Fruit fly (Drosophila melanogaster) whole organism, embryonic: Measurements from ENCODE around the gene CG12299.

ENCODE experiments used
- Blimp-1 ChIP-seq: fragments of 200-800 bp; sonication (Bioruptor generic); optimal IDR thresholded peaks from 3 replicates; lab custom pipeline; 2018; ENCODE audit warnings: missing biosample characterization, missing genetic modification characterization, mild to moderate bottlenecking, moderate library complexity, missing genetic modification reagents
- CG1024 ChIP-seq: fragments of 200-800 bp; sonication (Bioruptor generic); IDR thresholded peaks from 2 replicates; pipeline ENCODE4 v1.3.6; 2022; ENCODE audit warnings: missing biosample characterization, missing genetic modification characterization
- CG10274 ChIP-seq: fragments of 200-800 bp; sonication (Bioruptor generic); optimal IDR thresholded peaks from 3 replicates; lab custom pipeline; 2017; ENCODE audit warnings: missing biosample characterization, mild to moderate bottlenecking, missing genetic modification characterization
- CG10565 ChIP-seq: fragments of 200-800 bp; sonication (Bioruptor generic); optimal IDR thresholded peaks from 3 replicates; lab custom pipeline; 2016; ENCODE audit warnings: missing biosample characterization, mild to moderate bottlenecking, missing genetic modification characterization
- CG10959 ChIP-seq: fragments of 200-800 bp; sonication (Bioruptor generic); IDR thresholded peaks from 2 replicates; pipeline ENCODE4 v1.3.6; 2022; ENCODE audit warnings: missing biosample characterization, missing genetic modification characterization
- CG12659 ChIP-seq: fragments of 200-800 bp; sonication (Bioruptor generic); optimal IDR thresholded peaks from 3 replicates; lab custom pipeline; 2017; ENCODE audit warnings: mild to moderate bottlenecking, missing biosample characterization, missing genetic modification reagents, missing genetic modification characterization
- CG12744 ChIP-seq: fragments of 200-800 bp; sonication (Bioruptor generic); optimal IDR thresholded peaks from 2 replicates; lab custom pipeline; 2016; ENCODE audit warnings: missing biosample characterization, missing genetic modification characterization
- CG12769 ChIP-seq: fragments of 200-800 bp; sonication (Bioruptor generic); optimal IDR thresholded peaks from 2 replicates; lab custom pipeline; 2019; ENCODE audit warnings: missing biosample characterization, mild to moderate bottlenecking, missing genetic modification characterization, moderate library complexity
- CG15011 ChIP-seq: fragments of 200-800 bp; sonication (Bioruptor generic); optimal IDR thresholded peaks from 3 replicates; lab custom pipeline; 2018; ENCODE audit warnings: missing biosample characterization, mild to moderate bottlenecking, missing genetic modification characterization
- CG16779 ChIP-seq: fragments of 200-800 bp; sonication (Bioruptor generic); IDR thresholded peaks from 2 replicates; pipeline ENCODE4 v1.3.6; 2022; ENCODE audit warnings: missing biosample characterization, missing genetic modification characterization
- CG17829 ChIP-seq: fragments of 200-800 bp; optimal IDR thresholded peaks from 2 replicates; lab custom pipeline; 2019; ENCODE audit warnings: missing biosample characterization, mild to moderate bottlenecking, missing genetic modification characterization, moderate library complexity
- CG18476 ChIP-seq: fragments of 200-800 bp; sonication (Bioruptor generic); optimal IDR thresholded peaks from 2 replicates; lab custom pipeline; 2016; ENCODE audit warnings: missing biosample characterization, mild to moderate bottlenecking, missing genetic modification characterization
- CG2202 ChIP-seq: fragments of 200-800 bp; sonication (Bioruptor generic); optimal IDR thresholded peaks from 2 replicates; lab custom pipeline; 2018; ENCODE audit warnings: missing biosample characterization, mild to moderate bottlenecking, missing genetic modification characterization
- CG30431 ChIP-seq: fragments of 200-800 bp; sonication (Bioruptor generic); optimal IDR thresholded peaks from 2 replicates; lab custom pipeline; 2017; ENCODE audit warnings: missing biosample characterization, missing genetic modification characterization
- CG34224 ChIP-seq: fragments of 200-800 bp; sonication (Bioruptor generic); IDR thresholded peaks from 3 replicates; pipeline ENCODE4 v1.3.6; 2022; ENCODE audit warnings: missing biosample characterization, missing genetic modification characterization; ENCODE audit not compliant: partially characterized antibody
- CG43689 ChIP-seq: fragments of 200-800 bp; sonication (Bioruptor generic); IDR thresholded peaks from 2 replicates; pipeline ENCODE4 v1.3.6; 2022; ENCODE audit warnings: missing biosample characterization, missing genetic modification characterization
- CG6654 ChIP-seq: fragments of 200-800 bp; sonication (Bioruptor generic); optimal IDR thresholded peaks from 2 replicates; lab custom pipeline; 2017; ENCODE audit warnings: missing biosample characterization, mild to moderate bottlenecking, missing genetic modification characterization
- CG6854 ChIP-seq: fragments of 200-800 bp; sonication (Bioruptor generic); optimal IDR thresholded peaks from 3 replicates; lab custom pipeline; 2017; ENCODE audit warnings: missing biosample characterization, mild to moderate bottlenecking, missing genetic modification characterization
- CG7271 ChIP-seq: fragments of 200-800 bp; sonication (Bioruptor generic); optimal IDR thresholded peaks from 2 replicates; lab custom pipeline; 2018; ENCODE audit warnings: missing biosample characterization, mild to moderate bottlenecking, missing genetic modification characterization, moderate library complexity
- CG7556 ChIP-seq: fragments of 200-800 bp; sonication (Bioruptor generic); optimal IDR thresholded peaks from 2 replicates; lab custom pipeline; 2017; ENCODE audit warnings: missing biosample characterization, mild to moderate bottlenecking, missing genetic modification characterization
- Dfd ChIP-seq, 2 experiments: fragments of >200 bp; optimal IDR thresholded peaks; 2 replicates each; lab custom pipeline; 2017; ENCODE audit warnings: missing biosample characterization in 2 of 2, missing genetic modification characterization in 2 of 2
- Doc2 ChIP-seq: fragments of 200-800 bp; sonication (Bioruptor generic); IDR thresholded peaks from 2 replicates; pipeline ENCODE4 v1.3.6; 2022; ENCODE audit warnings: missing biosample characterization, missing genetic modification characterization
- Dref ChIP-seq: fragments of 200-800 bp; sonication (Bioruptor generic); IDR thresholded peaks from 2 replicates; pipeline ENCODE4 v1.3.6; 2022; ENCODE audit warnings: missing biosample characterization, missing genetic modification characterization
- Kr ChIP-seq: fragments of 200-800 bp; sonication (Bioruptor generic); optimal IDR thresholded peaks from 2 replicates; lab custom pipeline; 2017; ENCODE audit warnings: missing biosample characterization, mild to moderate bottlenecking, missing genetic modification characterization
- Lim3 ChIP-seq: fragments of 200-800 bp; sonication (Bioruptor generic); IDR thresholded peaks from 2 replicates; pipeline ENCODE4 v1.3.6; 2022; ENCODE audit warnings: missing biosample characterization, missing genetic modification characterization
- Mad ChIP-seq: fragments of 200-800 bp; sonication (Bioruptor generic); optimal IDR thresholded peaks from 2 replicates; lab custom pipeline; 2016; ENCODE audit warnings: missing biosample characterization, missing genetic modification characterization
- NK7.1 ChIP-seq: fragments of 200-800 bp; sonication (Bioruptor generic); optimal IDR thresholded peaks from 3 replicates; lab custom pipeline; 2016; ENCODE audit warnings: missing biosample characterization, missing genetic modification characterization
- Nf-YA ChIP-seq: fragments of 200-800 bp; sonication (Bioruptor generic); IDR thresholded peaks from 2 replicates; pipeline ENCODE4 v1.3.6; 2022; ENCODE audit warnings: missing biosample characterization, missing genetic modification characterization
- PHDP ChIP-seq: fragments of 200-800 bp; sonication (Bioruptor generic); optimal IDR thresholded peaks from 3 replicates; lab custom pipeline; 2018; ENCODE audit warnings: missing biosample characterization, mild to moderate bottlenecking, missing genetic modification characterization, moderate library complexity
- Poxn ChIP-seq: fragments of 200-800 bp; sonication (Bioruptor generic); IDR thresholded peaks from 2 replicates; pipeline ENCODE4 v1.3.6; 2022; ENCODE audit warnings: missing biosample characterization, missing genetic modification characterization
- Rx ChIP-seq: fragments of 200-800 bp; sonication (Bioruptor generic); IDR thresholded peaks from 2 replicates; pipeline ENCODE4 v1.3.6; 2022; ENCODE audit warnings: missing biosample characterization, missing genetic modification characterization
- Spps ChIP-seq: fragments of 200-800 bp; sonication (Bioruptor generic); optimal IDR thresholded peaks from 2 replicates; lab custom pipeline; 2018; ENCODE audit warnings: missing biosample characterization, mild to moderate bottlenecking, missing genetic modification characterization
- Trl ChIP-seq, 3 experiments: fragments of >200 bp in 2 of 3; fragments of 200-800 bp in 1 of 3; sonication (Bioruptor generic) in 1 of 3; optimal IDR thresholded peaks; 2 replicates in 1 of 3; 3 replicates in 2 of 3; lab custom pipeline; 2016 to 2017; ENCODE audit warnings: missing biosample characterization in 1 of 3, missing genetic modification characterization in 1 of 3
- ap ChIP-seq: fragments of 200-800 bp; sonication (Bioruptor generic); IDR thresholded peaks from 2 replicates; pipeline ENCODE4 v1.3.6; 2022; ENCODE audit warnings: missing biosample characterization, missing genetic modification characterization
- ara ChIP-seq: fragments of 200-800 bp; sonication (Bioruptor generic); IDR thresholded peaks from 2 replicates; pipeline ENCODE4 v1.3.6; 2022; ENCODE audit warnings: missing biosample characterization, missing genetic modification characterization
- dpn ChIP-seq, 2 experiments: fragments of 200-800 bp; sonication (Bioruptor generic); optimal IDR thresholded peaks; 3 replicates each; lab custom pipeline; 2016; ENCODE audit warnings: missing biosample characterization in 2 of 2, missing genetic modification characterization in 2 of 2
- fd64A ChIP-seq: fragments of 200-800 bp; sonication (Bioruptor generic); optimal IDR thresholded peaks from 3 replicates; lab custom pipeline; 2018; ENCODE audit warnings: missing biosample characterization, mild to moderate bottlenecking, missing genetic modification characterization
- grau ChIP-seq: fragments of 200-800 bp; optimal IDR thresholded peaks from 3 replicates; lab custom pipeline; 2019; ENCODE audit warnings: missing biosample characterization, mild to moderate bottlenecking, missing genetic modification characterization, moderate library complexity
- gsb-n ChIP-seq: fragments of 200-800 bp; sonication (Bioruptor generic); optimal IDR thresholded peaks from 3 replicates; lab custom pipeline; 2018; ENCODE audit warnings: missing biosample characterization, mild to moderate bottlenecking, missing genetic modification characterization
- hbn ChIP-seq: fragments of 200-800 bp; sonication (Bioruptor generic); IDR thresholded peaks from 2 replicates; pipeline ENCODE4 v1.3.6; 2022; ENCODE audit warnings: missing biosample characterization, missing genetic modification characterization; ENCODE audit not compliant: partially characterized antibody
- lilli ChIP-seq: fragments of 200-800 bp; sonication (Bioruptor generic); optimal IDR thresholded peaks from 3 replicates; lab custom pipeline; 2016; ENCODE audit warnings: missing biosample characterization, missing genetic modification characterization
- lmd ChIP-seq: fragments of 200-800 bp; sonication (Bioruptor generic); IDR thresholded peaks from 2 replicates; pipeline ENCODE4 v1.3.6; 2022; ENCODE audit warnings: missing biosample characterization, missing genetic modification characterization
- lola ChIP-seq, 3 experiments: fragments of >200 bp in 2 of 3; fragments of 200-800 bp in 1 of 3; sonication (Bioruptor generic) in 1 of 3; optimal IDR thresholded peaks; 2 replicates each; lab custom pipeline; 2017 to 2019; ENCODE audit warnings: missing biosample characterization in 3 of 3, missing genetic modification characterization in 3 of 3, mild to moderate bottlenecking in 1 of 3, moderate library complexity in 1 of 3
- lov ChIP-seq, 2 experiments: fragments of 200-800 bp in 1 of 2; fragments of >200 bp in 1 of 2; sonication (Bioruptor generic) in 1 of 2; IDR thresholded peaks in 1 of 2; optimal IDR thresholded peaks in 1 of 2; 2 replicates in 1 of 2; 3 replicates in 1 of 2; pipeline versions ENCODE4 v1.3.6 to Lab custom; 2017 to 2022; ENCODE audit warnings: missing biosample characterization in 1 of 2, missing genetic modification characterization in 1 of 2
- pho ChIP-seq: fragments of 200-800 bp; sonication (Bioruptor generic); optimal IDR thresholded peaks from 2 replicates; lab custom pipeline; 2016; ENCODE audit warnings: missing biosample characterization, missing genetic modification characterization
- rib ChIP-seq: fragments of 200-800 bp; sonication (Bioruptor generic); IDR thresholded peaks from 2 replicates; pipeline ENCODE4 v1.3.6; 2022; ENCODE audit warnings: missing biosample characterization, missing genetic modification characterization
- tap ChIP-seq: fragments of 200-800 bp; optimal IDR thresholded peaks from 3 replicates; lab custom pipeline; 2019; ENCODE audit warnings: missing biosample characterization, mild to moderate bottlenecking, missing genetic modification characterization, moderate library complexity
- trem ChIP-seq: fragments of 200-800 bp; optimal IDR thresholded peaks from 3 replicates; lab custom pipeline; 2019; ENCODE audit warnings: missing biosample characterization, mild to moderate bottlenecking, missing genetic modification characterization, moderate library complexity
- tup ChIP-seq: fragments of 200-800 bp; sonication (Bioruptor generic); optimal IDR thresholded peaks from 2 replicates; lab custom pipeline; 2016; ENCODE audit warnings: missing biosample characterization, mild to moderate bottlenecking, missing genetic modification characterization, moderate library complexity
- vvl ChIP-seq: fragments of 200-800 bp; sonication (Bioruptor generic); IDR thresholded peaks from 2 replicates; pipeline ENCODE4 v1.3.6; 2022; ENCODE audit warnings: missing biosample characterization, missing genetic modification characterization

Gene CG12299

DNA sequence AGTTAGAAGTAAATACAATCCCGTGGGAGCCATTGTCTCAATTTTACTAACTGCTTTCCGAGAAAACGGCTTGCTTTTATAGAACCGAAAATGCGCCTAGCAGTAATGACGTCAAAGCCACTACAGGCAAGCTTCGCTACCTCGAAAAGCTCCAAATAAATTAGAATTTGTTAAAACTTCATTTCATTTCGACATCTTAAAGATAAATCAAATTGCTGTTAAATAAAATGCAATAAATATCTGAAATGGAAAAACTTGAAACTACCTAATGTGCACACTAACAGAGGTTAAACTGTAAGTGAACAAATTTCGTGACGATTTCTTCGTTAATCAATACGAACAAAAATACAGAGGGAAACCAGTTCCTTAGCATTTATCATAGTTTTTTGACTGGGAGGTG lies 39.2 kb upstream of the CG12299 start, which contains the start of gene CG7300 (continued):
- TF ChIP-seq CG43689 (no peak), CG34224 (no peak), Nf-YA (GFP tag; lab: Robert Waterston, UW) (no peak), trem (tag; lab: Kevin White, UChicago) (no peak), lmd (GFP tag; lab: Robert Waterston, UW) (peak; percentile 78), Blimp-1 (GFP tag; lab: Kevin White, UChicago) (peak; percentile 70), CG17829 (tag; lab: Kevin White, UChicago) (peak; percentile 17), Poxn (GFP tag; lab: Robert Waterston, UW) (no peak), CG7556 (GFP tag; lab: Kevin White, UChicago) (peak; percentile 36), Dref (GFP tag; lab: Robert Waterston, UW) (no peak), ap (GFP tag; lab: Robert Waterston, UW) (no peak), CG16779 (no peak), CG30431 (GFP tag; lab: Kevin White, UChicago) (peak; percentile 9), CG7271 (tag; lab: Kevin White, UChicago) (no peak), Doc2 (GFP tag; lab: Robert Waterston, UW) (no peak), Mad (no peak), fd64A (GFP tag; lab: Kevin White, UChicago) (no peak), CG2202 (tag; lab: Kevin White, UChicago) (no peak), CG12744 (GFP tag; lab: Kevin White, UChicago) (no peak), hbn (no peak), PHDP (tag; lab: Kevin White, UChicago) (peak; percentile 65), lov (optimal IDR thresholded peaks at IDR 0.05; lab: Kevin White, UChicago) (no peak), lov (GFP tag; IDR thresholded peaks at IDR 0.05; lab: Robert Waterston, UW) (no peak), NK7.1 (GFP tag; lab: Kevin White, UChicago) (peak; percentile 12), lola (GFP tag; optimal IDR thresholded peaks at IDR 0.05; lab: Kevin White, UChicago) (peak in 1 of 3 experiments; percentile 21), CG12769 (tag; lab: Kevin White, UChicago) (peak; percentile 53), lilli (GFP tag; lab: Kevin White, UChicago) (peak; percentile 62), dpn (GFP tag; optimal IDR thresholded peaks at IDR 0.05; lab: Kevin White, UChicago) (peak; percentile 45 to 52), Rx (GFP tag; lab: Robert Waterston, UW) (no peak), CG10274 (GFP tag; lab: Kevin White, UChicago) (peak; percentile 9), vvl (GFP tag; lab: Robert Waterston, UW) (peak; percentile 80), CG10959 (GFP tag; lab: Robert Waterston, UW) (no peak), tup (GFP tag; lab: Kevin White, UChicago) (no peak), Trl (optimal IDR thresholded peaks at IDR 0.05; lab: Kevin White, UChicago) (no peak), Trl (GFP tag; optimal IDR thresholded peaks at IDR 0.05; lab: Kevin White, UChicago) (peak; percentile 32), pho (peak; percentile 36), CG12659 (peak; percentile 49), gsb-n (tag; lab: Kevin White, UChicago) (peak; percentile 32), Spps (tag; lab: Kevin White, UChicago) (peak; percentile 40), CG1024 (GFP tag; lab: Robert Waterston, UW) (no peak), Dfd (GFP tag; optimal IDR thresholded peaks at IDR 0.05; lab: Kevin White, UChicago) (no peak), tap (tag; lab: Kevin White, UChicago) (peak; percentile 32), ara (GFP tag; lab: Robert Waterston, UW) (peak; percentile 70; the same call in 1 of the 2 replicates), CG18476 (no peak), Lim3 (GFP tag; lab: Robert Waterston, UW) (no peak), CG15011 (GFP tag; lab: Kevin White, UChicago) (no peak), grau (tag; lab: Kevin White, UChicago) (peak; percentile 89), Kr (no peak), CG6854 (GFP tag; lab: Kevin White, UChicago) (no peak), CG10565 (GFP tag; lab: Kevin White, UChicago) (no peak), CG6654 (GFP tag; lab: Kevin White, UChicago) (no peak), rib (GFP tag; lab: Robert Waterston, UW) (no peak)
